Fruit fly (Drosophila melanogaster): Measurements from ENCODE around the gene CG9500.

The CG9500 gene

dm6 chr2L:6323536-6324385 is 34.4 kb downstream of the CG9500 start, which contains the start of gene PDZ-GEF:
Gene PDZ-GEF, plus strand, starts transcription at chr2L:6323767.
- peak; percentile 67 for TF ChIP-seq E2f2 (GFP tag; IDR thresholded peaks at IDR 0.05)
- no peak for TF ChIP-seq pho (GFP tag; optimal IDR thresholded peaks at IDR 0.05)
- TF ChIP-seq ham (GFP tag; IDR thresholded peaks at IDR 0.05), result no peak
- peak; percentile 47 for TF ChIP-seq Dek (tag; optimal IDR thresholded peaks at IDR 0.05)
- 0 out of 3 replicates have a peak, but pooled peaks have one; percentile 35 for TF ChIP-seq CG7357 (GFP tag; IDR thresholded peaks at IDR 0.05)
- TF ChIP-seq sima (GFP tag; optimal IDR thresholded peaks at IDR 0.05), result no peak
- TF ChIP-seq CG1529 (GFP tag; optimal IDR thresholded peaks at IDR 0.05), result no peak
- peak; percentile 25 to 74 for TF ChIP-seq chif (GFP tag; optimal IDR thresholded peaks at IDR 0.05)
- peak; percentile 63 for TF ChIP-seq az2 (GFP tag; optimal IDR thresholded peaks at IDR 0.05)
- peak; percentile 50; the same call in 2 of the 3 replicates for TF ChIP-seq knrl (GFP tag; IDR thresholded peaks at IDR 0.05; ENCODE audit: partially characterized antibody)
- no peak for TF ChIP-seq abd-A (tag; optimal IDR thresholded peaks at IDR 0.05)
- peak; percentile 57 for TF ChIP-seq CG2120 (GFP tag; optimal IDR thresholded peaks at IDR 0.05)
- TF ChIP-seq sens-2 (GFP tag; IDR thresholded peaks at IDR 0.05), result no peak
- peak; percentile 55 for TF ChIP-seq chn (GFP tag; optimal IDR thresholded peaks at IDR 0.05)
- no peak for TF ChIP-seq Ssrp (tag; optimal IDR thresholded peaks at IDR 0.05)
- TF ChIP-seq dati (GFP tag; IDR thresholded peaks at IDR 0.05), result no peak
- peak; percentile 96 for TF ChIP-seq Lhr (GFP tag; optimal IDR thresholded peaks at IDR 0.05)
- peak; percentile 79 for TF ChIP-seq CG10979 (tag; optimal IDR thresholded peaks at IDR 0.05)
- no peak; the same call in 2 of the 3 replicates for TF ChIP-seq otp (GFP tag; IDR thresholded peaks at IDR 0.05)
- TF ChIP-seq Oli (tag; optimal IDR thresholded peaks at IDR 0.05), result no peak
- TF ChIP-seq psq (GFP tag; optimal IDR thresholded peaks at IDR 0.05), result no peak
- TF ChIP-seq dmrt11E (tag; optimal IDR thresholded peaks at IDR 0.05), result peak; percentile 50
- TF ChIP-seq CG10267 (tag; optimal IDR thresholded peaks at IDR 0.05), result peak; percentile 68
- TF ChIP-seq Dfd (GFP tag; optimal IDR thresholded peaks at IDR 0.05), result no peak
- peak; percentile 0 for TF ChIP-seq slou (GFP tag; optimal IDR thresholded peaks at IDR 0.05)
- no peak for TF ChIP-seq Abd-B (GFP tag; optimal IDR thresholded peaks at IDR 0.05)
- no peak for TF ChIP-seq crc (GFP tag; optimal IDR thresholded peaks at IDR 0.05)
- TF ChIP-seq CG33213 (GFP tag; optimal IDR thresholded peaks at IDR 0.05), result peak; percentile 92
- TF ChIP-seq Ets65A (GFP tag), result peak; percentile 92
- TF ChIP-seq CG32532 (GFP tag; IDR thresholded peaks at IDR 0.05), result peak; percentile 81
- no peak for TF ChIP-seq CG3838 (GFP tag; optimal IDR thresholded peaks at IDR 0.05)
- no peak for TF ChIP-seq CrebB (tag; optimal IDR thresholded peaks at IDR 0.05)
- TF ChIP-seq Asciz (GFP tag; optimal IDR thresholded peaks at IDR 0.05), result no peak
- TF ChIP-seq danr (GFP tag; IDR thresholded peaks at IDR 0.05), result no peak
- TF ChIP-seq CG12219 (GFP tag; optimal IDR thresholded peaks at IDR 0.05), result no peak
- TF ChIP-seq CG6765 (GFP tag; optimal IDR thresholded peaks at IDR 0.05), result no peak
- TF ChIP-seq Ada2b (GFP tag; IDR thresholded peaks at IDR 0.05), result no peak; the same call in 1 of the 2 replicates
- TF ChIP-seq HmgZ (tag; optimal IDR thresholded peaks at IDR 0.05), result peak; percentile 75
- peak; percentile 58; the same call in 1 of the 2 replicates for TF ChIP-seq MBD-R2 (GFP tag; IDR thresholded peaks at IDR 0.05)
- no peak for TF ChIP-seq trh (GFP tag; optimal IDR thresholded peaks at IDR 0.05)
- no peak for TF ChIP-seq CG3281 (GFP tag; optimal IDR thresholded peaks at IDR 0.05)
- peak; percentile 48 for TF ChIP-seq jumu (GFP tag; optimal IDR thresholded peaks at IDR 0.05)
- no peak for TF ChIP-seq zen2 (GFP tag; IDR thresholded peaks at IDR 0.05; ENCODE audit: partially characterized antibody)
- no peak for TF ChIP-seq yki (optimal IDR thresholded peaks at IDR 0.05)
- peak; percentile 50 for TF ChIP-seq Dref (GFP tag; IDR thresholded peaks at IDR 0.05)
- peak; percentile 33 for TF ChIP-seq Mad (GFP tag; optimal IDR thresholded peaks at IDR 0.05)
- no peak for TF ChIP-seq CG7928 (GFP tag; optimal IDR thresholded peaks at IDR 0.05)
- no peak for TF ChIP-seq Awh (GFP tag; IDR thresholded peaks at IDR 0.05)
- no peak for TF ChIP-seq Vsx1 (GFP tag; optimal IDR thresholded peaks at IDR 0.05)
- TF ChIP-seq CG13287 (GFP tag; IDR thresholded peaks at IDR 0.05; ENCODE audit: partially characterized antibody), result peak; percentile 63

All from whole organism, embryonic.